Worm (Caenorhabditis elegans): ENCODE measurements around the gene F46G10.1.

ce11 chrX:13317532-13317931 lies 6.0 kb upstream of the F46G10.1 start:
- TF ChIP-seq ztf-11 (tag; optimal IDR thresholded peaks at IDR 0.05) (no peak), nhr-28 (tag; optimal IDR thresholded peaks at IDR 0.05) (no peak), ztf-4 (tag; optimal IDR thresholded peaks at IDR 0.05) (no peak), snpc-4 (tag; optimal IDR thresholded peaks at IDR 0.05) (no peak), lin-15B (tag; optimal IDR thresholded peaks at IDR 0.05) (no peak), fkh-10 (GFP tag; optimal IDR thresholded peaks at IDR 0.05) (no peak), unc-62 (GFP tag; optimal IDR thresholded peaks at IDR 0.05) (no peak), lin-39 (tag; optimal IDR thresholded peaks at IDR 0.05) (no peak), elt-3 (tag; optimal IDR thresholded peaks at IDR 0.05) (no peak), mdl-1 (tag; optimal IDR thresholded peaks at IDR 0.05) (no peak), elt-2 (tag; optimal IDR thresholded peaks at IDR 0.05) (no peak)

All from whole organism, L3 larva.